Fruit fly (Drosophila melanogaster) whole organism, pupa: ENCODE data around the gene Crg-1.

Experiments
- CG32121 ChIP-seq: fragments of 200-800 bp; sonication (Bioruptor generic); IDR thresholded peaks from 2 replicates; pipeline ENCODE4 v1.3.6; 2022; ENCODE audit warnings: missing biosample characterization, missing genetic modification characterization
- CG8301 ChIP-seq: fragments of 200-800 bp; sonication (Bioruptor generic); optimal IDR thresholded peaks from 2 replicates; lab custom pipeline; 2018; ENCODE audit warnings: missing biosample characterization, mild to moderate bottlenecking, missing genetic modification characterization
- CG9948 ChIP-seq: fragments of 200-800 bp; sonication (Bioruptor generic); optimal IDR thresholded peaks from 2 replicates; lab custom pipeline; 2018; ENCODE audit warnings: missing biosample characterization, mild to moderate bottlenecking, missing genetic modification characterization, moderate library complexity
- rn ChIP-seq: fragments of 200-800 bp; sonication (Bioruptor generic); IDR thresholded peaks from 2 replicates; pipeline ENCODE4 v1.3.6; 2022; ENCODE audit warnings: missing biosample characterization, missing genetic modification characterization

DNA sequence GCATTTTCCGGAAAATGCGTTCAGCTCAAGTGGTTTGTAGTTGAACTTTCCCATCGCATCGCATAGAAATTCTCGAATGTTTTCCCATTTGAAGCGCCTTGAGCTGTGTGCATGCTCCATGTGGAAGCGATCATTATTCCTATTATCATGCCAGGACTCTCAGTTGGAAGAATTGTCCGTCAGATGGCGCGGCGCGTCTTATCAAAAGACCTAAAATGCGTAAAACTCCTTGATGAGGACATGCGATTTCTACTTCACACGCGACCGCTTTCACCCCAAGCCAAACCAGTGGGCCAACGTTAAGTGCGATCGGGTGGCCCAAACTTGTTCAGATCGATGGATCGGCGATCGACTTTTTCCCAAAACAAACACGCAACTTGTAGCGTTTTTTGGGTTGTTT lies 22.6 kb downstream of the Crg-1 start:
- TF ChIP-seq rn (GFP tag; lab: Robert Waterston, UW) (no peak), CG8301 (tag; lab: Kevin White, UChicago) (no peak), CG9948 (tag; lab: Kevin White, UChicago) (no peak), CG32121 (no peak)
